Worm (Caenorhabditis elegans) whole organism, L2 larva: ENCODE results near the gene daf-31.

ENCODE experiments used
- F13H6.1 ChIP-seq: sonication (generic microtip); optimal IDR thresholded peaks from 2 replicates; lab custom pipeline; 2016; ENCODE audit warnings: missing genetic modification characterization, missing compliant biosample characterization
- aly-2 ChIP-seq: fragments of 150-350 bp; optimal IDR thresholded peaks from 2 replicates; lab custom pipeline; 2014; ENCODE audit warnings: missing biosample characterization, missing genetic modification characterization
- ceh-82 ChIP-seq: fragments of 150-350 bp; optimal IDR thresholded peaks from 2 replicates; lab custom pipeline; 2014; ENCODE audit warnings: missing biosample characterization, missing genetic modification characterization
- fos-1 ChIP-seq: fragments of 150-350 bp; optimal IDR thresholded peaks from 2 replicates; lab custom pipeline; 2014; ENCODE audit warnings: missing biosample characterization, missing genetic modification characterization
- lin-13 ChIP-seq: fragments of 150-350 bp; optimal IDR thresholded peaks from 2 replicates; lab custom pipeline; 2014; ENCODE audit warnings: missing biosample characterization, missing genetic modification reagents, missing genetic modification characterization
- nhr-12 ChIP-seq: fragments of 150-350 bp; optimal IDR thresholded peaks from 2 replicates; lab custom pipeline; 2014; ENCODE audit warnings: missing biosample characterization, missing genetic modification characterization
- nhr-25 ChIP-seq: fragments of 150-350 bp; sonication (generic microtip); optimal IDR thresholded peaks from 3 replicates; lab custom pipeline; 2014; ENCODE audit warnings: missing biosample characterization, missing genetic modification characterization
- nhr-77 ChIP-seq: fragments of 150-350 bp; optimal IDR thresholded peaks from 2 replicates; lab custom pipeline; 2014; ENCODE audit warnings: missing biosample characterization, missing genetic modification characterization
- skn-1 ChIP-seq: sonication (generic microtip); optimal IDR thresholded peaks from 2 replicates; lab custom pipeline; 2017; ENCODE audit warnings: missing biosample characterization, missing genetic modification characterization
- sma-9 ChIP-seq, 2 experiments: fragments of 150-350 bp in 1 of 2; sonication (generic microtip) in 1 of 2; optimal IDR thresholded peaks; 2 replicates each; lab custom pipeline; 2014 to 2016; ENCODE audit warnings: missing genetic modification characterization in 2 of 2, mild to moderate bottlenecking in 1 of 2, missing biosample characterization in 1 of 2, missing compliant biosample characterization in 1 of 2, missing genetic modification reagents in 1 of 2, moderate library complexity in 1 of 2
- unc-55 ChIP-seq: fragments of 150-350 bp; sonication (generic microtip); optimal IDR thresholded peaks from 3 replicates; lab custom pipeline; 2014; ENCODE audit warnings: missing biosample characterization, missing genetic modification reagents, missing genetic modification characterization

- TF ChIP-seq lin-13 (GFP tag; lab: Kevin White, UChicago) (no peak), ceh-82 (tag; lab: Kevin White, UChicago) (no peak), F13H6.1 (no peak), aly-2 (no peak), sma-9 (GFP tag; optimal IDR thresholded peaks at IDR 0.05; lab: Kevin White, UChicago) (no peak), sma-9 (tag; optimal IDR thresholded peaks at IDR 0.05; lab: Kevin White, UChicago) (no peak), nhr-77 (tag; lab: Kevin White, UChicago) (no peak), skn-1 (tag; lab: Kevin White, UChicago) (no peak), unc-55 (GFP tag; lab: Kevin White, UChicago) (no peak), fos-1 (tag; lab: Kevin White, UChicago) (no peak), nhr-25 (no peak), nhr-12 (tag; lab: Kevin White, UChicago) (no peak)
Observed at ce11 chrIV:8312846-8313245, 22.8 kb downstream of the daf-31 start, which contains the start of gene F35H10.10.
